Fruit fly (Drosophila melanogaster) whole organism, embryonic: ENCODE data around the gene CG14853.

Source experiments
- CG10147 ChIP-seq: fragments of 200-800 bp; sonication (Bioruptor generic); optimal IDR thresholded peaks from 2 replicates; lab custom pipeline; 2019; ENCODE audit warnings: missing biosample characterization, mild to moderate bottlenecking, missing genetic modification characterization, moderate library complexity
- CG10431 ChIP-seq: fragments of 200-800 bp; sonication (Bioruptor generic); optimal IDR thresholded peaks from 3 replicates; lab custom pipeline; 2018; ENCODE audit warnings: missing biosample characterization, mild to moderate bottlenecking, missing genetic modification characterization
- CG11398 ChIP-seq: fragments of 200-800 bp; sonication (Bioruptor generic); optimal IDR thresholded peaks from 2 replicates; lab custom pipeline; 2016; ENCODE audit warnings: missing biosample characterization, missing genetic modification characterization
- CG12391 ChIP-seq: fragments of 200-800 bp; sonication (Bioruptor generic); optimal IDR thresholded peaks from 3 replicates; lab custom pipeline; 2018; ENCODE audit warnings: missing biosample characterization, mild to moderate bottlenecking, missing genetic modification characterization, moderate library complexity
- CG13424 ChIP-seq: fragments of 200-800 bp; sonication (Bioruptor generic); optimal IDR thresholded peaks from 2 replicates; lab custom pipeline; 2019; ENCODE audit warnings: missing biosample characterization, mild to moderate bottlenecking, missing genetic modification characterization, moderate library complexity
- CG13624 ChIP-seq: fragments of 200-800 bp; sonication (Bioruptor generic); optimal IDR thresholded peaks from 2 replicates; lab custom pipeline; 2016; ENCODE audit warnings: missing biosample characterization, missing genetic modification characterization
- CG14965 ChIP-seq: fragments of 200-800 bp; sonication (Bioruptor generic); optimal IDR thresholded peaks from 2 replicates; lab custom pipeline; 2016; ENCODE audit warnings: missing biosample characterization, missing genetic modification characterization, borderline replicate concordance
- CG1603 ChIP-seq: fragments of 200-800 bp; sonication (Bioruptor generic); optimal IDR thresholded peaks from 2 replicates; lab custom pipeline; 2019; ENCODE audit warnings: missing biosample characterization, mild to moderate bottlenecking, missing genetic modification characterization, moderate library complexity
- CG16815 ChIP-seq: fragments of 200-800 bp; sonication (Bioruptor generic); optimal IDR thresholded peaks from 3 replicates; lab custom pipeline; 2017; ENCODE audit warnings: missing biosample characterization, mild to moderate bottlenecking, missing genetic modification characterization
- CG17912 ChIP-seq: fragments of 200-800 bp; sonication (Bioruptor generic); optimal IDR thresholded peaks from 2 replicates; lab custom pipeline; 2018; ENCODE audit warnings: missing biosample characterization, mild to moderate bottlenecking, missing genetic modification characterization
- CG18476 ChIP-seq: fragments of 200-800 bp; sonication (Bioruptor generic); optimal IDR thresholded peaks from 2 replicates; lab custom pipeline; 2016; ENCODE audit warnings: missing biosample characterization, mild to moderate bottlenecking, missing genetic modification characterization
- CG2875 ChIP-seq: fragments of 200-800 bp; sonication (Bioruptor generic); optimal IDR thresholded peaks from 2 replicates; lab custom pipeline; 2017; ENCODE audit warnings: missing biosample characterization, mild to moderate bottlenecking, missing genetic modification characterization, missing genetic modification reagents
- CG32772 ChIP-seq: fragments of 200-800 bp; sonication (Bioruptor generic); IDR thresholded peaks from 2 replicates; pipeline ENCODE4 v1.3.6; 2022; ENCODE audit warnings: missing biosample characterization, missing genetic modification characterization
- CG34422 ChIP-seq: fragments of 200-800 bp; sonication (Bioruptor generic); IDR thresholded peaks from 3 replicates; pipeline ENCODE4 v1.3.6; 2022; ENCODE audit warnings: missing biosample characterization, missing genetic modification characterization
- CG4360 ChIP-seq: fragments of 200-800 bp; sonication (Bioruptor generic); IDR thresholded peaks from 2 replicates; pipeline ENCODE4 v1.3.6; 2022; ENCODE audit warnings: missing biosample characterization, missing genetic modification characterization
- CG5245 ChIP-seq: fragments of 200-800 bp; sonication (Bioruptor generic); optimal IDR thresholded peaks from 3 replicates; lab custom pipeline; 2016; ENCODE audit warnings: missing biosample characterization, missing genetic modification characterization
- CG6689 ChIP-seq: fragments of 200-800 bp; sonication (Bioruptor generic); IDR thresholded peaks from 2 replicates; pipeline ENCODE4 v1.3.6; 2022; ENCODE audit warnings: missing biosample characterization, missing genetic modification characterization
- CG8089 ChIP-seq: fragments of 200-800 bp; sonication (Bioruptor generic); optimal IDR thresholded peaks from 3 replicates; lab custom pipeline; 2016; ENCODE audit warnings: missing biosample characterization, missing genetic modification characterization
- CG8765 ChIP-seq: fragments of 200-800 bp; sonication (Bioruptor generic); IDR thresholded peaks from 2 replicates; pipeline ENCODE4 v1.3.6; 2022; ENCODE audit warnings: missing biosample characterization, missing genetic modification characterization
- CG9437 ChIP-seq: fragments of 200-800 bp; sonication (Bioruptor generic); optimal IDR thresholded peaks from 2 replicates; lab custom pipeline; 2018; ENCODE audit warnings: missing biosample characterization, mild to moderate bottlenecking, missing genetic modification characterization
- Dll ChIP-seq: fragments of 200-800 bp; sonication (Bioruptor generic); IDR thresholded peaks from 4 replicates; pipeline ENCODE4 v1.3.6; 2022; ENCODE audit warnings: missing biosample characterization, missing genetic modification characterization; ENCODE audit not compliant: partially characterized antibody
- Eip74EF ChIP-seq, 2 experiments: fragments of 200-800 bp in 1 of 2; fragments of >200 bp in 1 of 2; sonication (Bioruptor generic) in 1 of 2; optimal IDR thresholded peaks; 2 replicates each; lab custom pipeline; 2017 to 2019; ENCODE audit warnings: missing biosample characterization in 2 of 2, missing genetic modification characterization in 2 of 2, mild to moderate bottlenecking in 1 of 2, moderate library complexity in 1 of 2
- Fer2 ChIP-seq: fragments of 200-800 bp; sonication (Bioruptor generic); optimal IDR thresholded peaks from 2 replicates; lab custom pipeline; 2018; ENCODE audit warnings: missing biosample characterization, mild to moderate bottlenecking, missing genetic modification characterization, moderate library complexity
- Gug ChIP-seq: fragments of 200-800 bp; sonication (Bioruptor generic); IDR thresholded peaks from 4 replicates; pipeline ENCODE4 v1.3.6; 2022; ENCODE audit warnings: missing biosample characterization, missing genetic modification characterization
- HLH3B ChIP-seq: fragments of 200-800 bp; sonication (Bioruptor generic); IDR thresholded peaks from 2 replicates; pipeline ENCODE4 v1.3.6; 2022; ENCODE audit warnings: missing biosample characterization, missing genetic modification characterization
- HmgZ ChIP-seq: fragments of 200-800 bp; sonication (Bioruptor generic); optimal IDR thresholded peaks from 2 replicates; lab custom pipeline; 2018; ENCODE audit warnings: missing biosample characterization, mild to moderate bottlenecking, missing genetic modification characterization
- Sox102F ChIP-seq: fragments of 200-800 bp; sonication (Bioruptor generic); optimal IDR thresholded peaks from 2 replicates; lab custom pipeline; 2018; ENCODE audit warnings: missing biosample characterization, mild to moderate bottlenecking, missing genetic modification characterization, moderate library complexity
- Stat92E ChIP-seq, 3 experiments: fragments of >200 bp in 2 of 3; fragments of 200-800 bp in 1 of 3; sonication (Bioruptor generic) in 1 of 3; optimal IDR thresholded peaks; 2 replicates each; lab custom pipeline; 2017 to 2019; ENCODE audit warnings: missing biosample characterization in 3 of 3, missing genetic modification characterization in 3 of 3, mild to moderate bottlenecking in 1 of 3, moderate library complexity in 1 of 3
- Usf ChIP-seq: fragments of 200-800 bp; sonication (Bioruptor generic); optimal IDR thresholded peaks from 2 replicates; lab custom pipeline; 2017; ENCODE audit warnings: missing genotype, missing biosample characterization, missing genetic modification characterization
- Vsx1 ChIP-seq: fragments of 200-800 bp; sonication (Bioruptor generic); optimal IDR thresholded peaks from 2 replicates; lab custom pipeline; 2017; ENCODE audit warnings: missing biosample characterization, mild to moderate bottlenecking, missing genetic modification characterization, missing genetic modification reagents
- Xbp1 ChIP-seq: fragments of 200-800 bp; sonication (Bioruptor generic); optimal IDR thresholded peaks from 3 replicates; lab custom pipeline; 2016; ENCODE audit warnings: missing biosample characterization, mild to moderate bottlenecking, missing genetic modification characterization
- Xrp1 ChIP-seq: fragments of 200-800 bp; sonication (Bioruptor generic); IDR thresholded peaks from 2 replicates; pipeline ENCODE4 v1.3.6; 2022; ENCODE audit warnings: missing biosample characterization, missing genetic modification characterization
- cg ChIP-seq: fragments of 200-800 bp; sonication (Bioruptor generic); optimal IDR thresholded peaks from 3 replicates; lab custom pipeline; 2019; ENCODE audit warnings: missing biosample characterization, mild to moderate bottlenecking, missing genetic modification characterization, moderate library complexity
- chinmo ChIP-seq: fragments of 200-800 bp; sonication (Bioruptor generic); IDR thresholded peaks from 4 replicates; pipeline ENCODE4 v1.3.6; 2022; ENCODE audit warnings: missing biosample characterization, missing genetic modification characterization; ENCODE audit not compliant: partially characterized antibody
- crp ChIP-seq, 2 experiments: fragments of 200-800 bp; sonication (Bioruptor generic); optimal IDR thresholded peaks; 2 replicates in 1 of 2; 3 replicates in 1 of 2; lab custom pipeline; 2017; ENCODE audit warnings: missing biosample characterization in 2 of 2, missing genetic modification characterization in 2 of 2, mild to moderate bottlenecking in 1 of 2, moderate library complexity in 1 of 2
- da ChIP-seq: fragments of 200-800 bp; sonication (Bioruptor generic); optimal IDR thresholded peaks from 2 replicates; lab custom pipeline; 2016; ENCODE audit warnings: missing biosample characterization, missing genetic modification characterization
- dysf ChIP-seq: fragments of 200-800 bp; sonication (Bioruptor generic); IDR thresholded peaks from 3 replicates; pipeline ENCODE4 v1.3.6; 2022; ENCODE audit warnings: missing biosample characterization, missing genetic modification characterization
- fu2 ChIP-seq: fragments of 200-800 bp; sonication (Bioruptor generic); optimal IDR thresholded peaks from 2 replicates; lab custom pipeline; 2016; ENCODE audit warnings: missing biosample characterization, missing genetic modification characterization
- lbe ChIP-seq: fragments of 200-800 bp; sonication (Bioruptor generic); optimal IDR thresholded peaks from 2 replicates; lab custom pipeline; 2016; ENCODE audit warnings: missing biosample characterization, mild to moderate bottlenecking, missing genetic modification characterization
- lilli ChIP-seq: fragments of 200-800 bp; sonication (Bioruptor generic); optimal IDR thresholded peaks from 3 replicates; lab custom pipeline; 2016; ENCODE audit warnings: missing biosample characterization, missing genetic modification characterization
- oc ChIP-seq: fragments of 200-800 bp; sonication (Bioruptor generic); optimal IDR thresholded peaks from 2 replicates; lab custom pipeline; 2018; ENCODE audit warnings: missing biosample characterization, mild to moderate bottlenecking, missing genetic modification characterization, moderate library complexity
- org-1 ChIP-seq: fragments of 200-800 bp; sonication (Bioruptor generic); optimal IDR thresholded peaks from 2 replicates; lab custom pipeline; 2017; ENCODE audit warnings: missing biosample characterization, missing genetic modification characterization
- rib ChIP-seq: fragments of 200-800 bp; sonication (Bioruptor generic); IDR thresholded peaks from 2 replicates; pipeline ENCODE4 v1.3.6; 2022; ENCODE audit warnings: missing biosample characterization, missing genetic modification characterization
- sd ChIP-seq: fragments of 200-800 bp; sonication (Bioruptor generic); optimal IDR thresholded peaks from 3 replicates; lab custom pipeline; 2018; ENCODE audit warnings: missing biosample characterization, mild to moderate bottlenecking, missing genetic modification characterization, moderate library complexity
- slbo ChIP-seq: fragments of 200-800 bp; sonication (Bioruptor generic); IDR thresholded peaks from 2 replicates; pipeline ENCODE4 v1.3.6; 2022; ENCODE audit warnings: missing biosample characterization, missing genetic modification characterization
- sug ChIP-seq: fragments of 200-800 bp; optimal IDR thresholded peaks from 2 replicates; lab custom pipeline; 2019; ENCODE audit warnings: missing biosample characterization, mild to moderate bottlenecking, missing genetic modification characterization, moderate library complexity
- trem ChIP-seq: fragments of 200-800 bp; optimal IDR thresholded peaks from 3 replicates; lab custom pipeline; 2019; ENCODE audit warnings: missing biosample characterization, mild to moderate bottlenecking, missing genetic modification characterization, moderate library complexity
- trh ChIP-seq: fragments of 200-800 bp; sonication (Bioruptor generic); optimal IDR thresholded peaks from 2 replicates; lab custom pipeline; 2016; ENCODE audit warnings: missing biosample characterization, missing genetic modification characterization
- unpg ChIP-seq: fragments of 200-800 bp; sonication (Bioruptor generic); optimal IDR thresholded peaks from 3 replicates; lab custom pipeline; 2018; ENCODE audit warnings: missing biosample characterization, mild to moderate bottlenecking, missing genetic modification characterization, moderate library complexity

The CG14853 gene

dm6 chr3R:14624088-14624619, 14.7 kb downstream of the CG14853 start (continued):
- TF ChIP-seq unpg (no peak), sug (tag; lab: Kevin White, UChicago) (no peak), slbo (GFP tag; lab: Robert Waterston, UW) (no peak), CG10431 (GFP tag; lab: Kevin White, UChicago) (peak; percentile 45), sd (no peak), CG5245 (no peak), Stat92E (GFP tag; optimal IDR thresholded peaks at IDR 0.05; lab: Kevin White, UChicago) (peak in 1 of 3 experiments; percentile 31), org-1 (GFP tag; lab: Kevin White, UChicago) (peak; percentile 37), fu2 (no peak), CG14965 (GFP tag; lab: Kevin White, UChicago) (no peak), Xrp1 (peak; percentile 75), CG4360 (peak; percentile 99), CG9437 (GFP tag; lab: Kevin White, UChicago) (no peak), Dll (GFP tag; lab: Robert Waterston, UW) (0 out of 4 replicates have a peak, but pooled peaks have one; percentile 14), HLH3B (GFP tag; lab: Robert Waterston, UW) (peak; percentile 40; the same call in 1 of the 2 replicates), Fer2 (tag; lab: Kevin White, UChicago) (no peak), CG2875 (GFP tag; lab: Kevin White, UChicago) (peak; percentile 61), CG13624 (GFP tag; lab: Kevin White, UChicago) (no peak), CG16815 (GFP tag; lab: Kevin White, UChicago) (peak; percentile 78), lbe (GFP tag; lab: Kevin White, UChicago) (peak; percentile 56), CG17912 (GFP tag; lab: Kevin White, UChicago) (no peak), CG11398 (no peak), CG6689 (GFP tag; lab: Robert Waterston, UW) (peak; percentile 61), CG12391 (tag; lab: Kevin White, UChicago) (peak; percentile 70), Xbp1 (GFP tag; lab: Kevin White, UChicago) (peak; percentile 50), crp (GFP tag; optimal IDR thresholded peaks at IDR 0.05; lab: Kevin White, UChicago) (no peak), dysf (GFP tag; lab: Robert Waterston, UW) (no peak; the same call in 2 of the 3 replicates), oc (tag; lab: Kevin White, UChicago) (peak; percentile 3), Vsx1 (GFP tag; lab: Kevin White, UChicago) (peak; percentile 15), chinmo (GFP tag; lab: Robert Waterston, UW) (peak; percentile 42; the same call in 1 of the 4 replicates), Usf (GFP tag; lab: Kevin White, UChicago) (peak; percentile 26), HmgZ (tag; lab: Kevin White, UChicago) (no peak), trem (tag; lab: Kevin White, UChicago) (peak; percentile 26), CG1603 (tag; lab: Kevin White, UChicago) (peak; percentile 28), da (GFP tag; lab: Kevin White, UChicago) (no peak), rib (GFP tag; lab: Robert Waterston, UW) (0 out of 2 replicates have a peak, but pooled peaks have one; percentile 46), CG10147 (GFP tag; lab: Kevin White, UChicago) (no peak), Eip74EF (GFP tag; optimal IDR thresholded peaks at IDR 0.05; lab: Kevin White, UChicago) (no peak), cg (peak; percentile 55), trh (peak; percentile 11), CG13424 (peak; percentile 42), Gug (0 out of 4 replicates have a peak, but pooled peaks have one; percentile 5), Sox102F (GFP tag; lab: Kevin White, UChicago) (peak; percentile 64), CG34422 (GFP tag; lab: Robert Waterston, UW) (no peak), CG18476 (GFP tag; lab: Kevin White, UChicago) (no peak), CG8089 (GFP tag; lab: Kevin White, UChicago) (no peak), lilli (peak; percentile 51), CG32772 (GFP tag; lab: Robert Waterston, UW) (0 out of 2 replicates have a peak, but pooled peaks have one; percentile 25), CG8765 (no peak)
